Fruit fly (Drosophila melanogaster) whole organism, pupa: ENCODE data around the gene CG32374.

Source experiments
- CG10348 ChIP-seq: fragments of 200-800 bp; sonication (Bioruptor generic); IDR thresholded peaks from 2 replicates; pipeline ENCODE4 v1.3.6; 2022; ENCODE audit warnings: missing biosample characterization, missing genetic modification characterization
- CG13204 ChIP-seq: fragments of 200-800 bp; sonication (Bioruptor generic); optimal IDR thresholded peaks from 2 replicates; lab custom pipeline; 2018; ENCODE audit warnings: missing biosample characterization, mild to moderate bottlenecking, missing genetic modification characterization, moderate library complexity
- CG14655 ChIP-seq: fragments of 200-800 bp; sonication (Bioruptor generic); optimal IDR thresholded peaks from 3 replicates; lab custom pipeline; 2017; ENCODE audit warnings: mild to moderate bottlenecking, missing biosample characterization, missing genetic modification reagents, missing genetic modification characterization
- CG15710 ChIP-seq: fragments of 200-800 bp; sonication (Bioruptor generic); optimal IDR thresholded peaks from 2 replicates; lab custom pipeline; 2018; ENCODE audit warnings: missing biosample characterization, mild to moderate bottlenecking, missing genetic modification characterization, moderate library complexity
- CG17806 ChIP-seq: fragments of 200-800 bp; sonication (Bioruptor generic); optimal IDR thresholded peaks from 2 replicates; lab custom pipeline; 2018; ENCODE audit warnings: missing biosample characterization, mild to moderate bottlenecking, missing genetic modification characterization, moderate library complexity
- CG32121 ChIP-seq: fragments of 200-800 bp; sonication (Bioruptor generic); IDR thresholded peaks from 2 replicates; pipeline ENCODE4 v1.3.6; 2022; ENCODE audit warnings: missing biosample characterization, missing genetic modification characterization
- CG34367 ChIP-seq: fragments of 200-800 bp; sonication (Bioruptor generic); optimal IDR thresholded peaks from 2 replicates; lab custom pipeline; 2018; ENCODE audit warnings: missing biosample characterization, mild to moderate bottlenecking, missing genetic modification characterization
- CG4496 ChIP-seq: fragments of 200-800 bp; sonication (Bioruptor generic); IDR thresholded peaks from 3 replicates; pipeline ENCODE4 v1.3.6; 2022; ENCODE audit warnings: missing biosample characterization, missing genetic modification characterization
- CG8159 ChIP-seq: fragments of 200-800 bp; sonication (Bioruptor generic); optimal IDR thresholded peaks from 3 replicates; lab custom pipeline; 2018; ENCODE audit warnings: missing biosample characterization, mild to moderate bottlenecking, missing genetic modification characterization, moderate library complexity
- CG8301 ChIP-seq: fragments of 200-800 bp; sonication (Bioruptor generic); optimal IDR thresholded peaks from 2 replicates; lab custom pipeline; 2018; ENCODE audit warnings: missing biosample characterization, mild to moderate bottlenecking, missing genetic modification characterization
- CG9948 ChIP-seq: fragments of 200-800 bp; sonication (Bioruptor generic); optimal IDR thresholded peaks from 2 replicates; lab custom pipeline; 2018; ENCODE audit warnings: missing biosample characterization, mild to moderate bottlenecking, missing genetic modification characterization, moderate library complexity
- D1 ChIP-seq: fragments of 200-800 bp; sonication (Bioruptor generic); optimal IDR thresholded peaks from 2 replicates; lab custom pipeline; 2018; ENCODE audit warnings: missing biosample characterization, mild to moderate bottlenecking, missing genetic modification characterization, moderate library complexity
- EcR ChIP-seq: fragments of 200-800 bp; sonication (Bioruptor generic); optimal IDR thresholded peaks from 3 replicates; lab custom pipeline; 2019; ENCODE audit warnings: missing biosample characterization, missing genetic modification characterization, mild to moderate bottlenecking, moderate library complexity, missing genetic modification reagents
- Ets98B ChIP-seq: fragments of 200-800 bp; sonication (Bioruptor generic); IDR thresholded peaks from 2 replicates; pipeline ENCODE4 v1.3.6; 2022; ENCODE audit warnings: missing biosample characterization, missing genetic modification characterization
- Pif1A ChIP-seq: fragments of 200-800 bp; sonication (Bioruptor generic); optimal IDR thresholded peaks from 3 replicates; lab custom pipeline; 2016; ENCODE audit warnings: missing biosample characterization, missing genetic modification characterization
- Pif1B ChIP-seq: fragments of 200-800 bp; sonication (Bioruptor generic); optimal IDR thresholded peaks from 3 replicates; lab custom pipeline; 2016; ENCODE audit warnings: missing biosample characterization, missing genetic modification characterization
- Snoo ChIP-seq: fragments of 200-800 bp; sonication (Bioruptor generic); optimal IDR thresholded peaks from 3 replicates; lab custom pipeline; 2017; ENCODE audit warnings: missing biosample characterization, mild to moderate bottlenecking, missing genetic modification characterization, inconsistent platforms
- fd96Ca ChIP-seq: fragments of 200-800 bp; sonication (Bioruptor generic); IDR thresholded peaks from 3 replicates; pipeline ENCODE4 v1.3.6; 2022; ENCODE audit warnings: missing biosample characterization, missing genetic modification characterization
- gl ChIP-seq: fragments of 200-800 bp; sonication (Bioruptor generic); optimal IDR thresholded peaks from 2 replicates; lab custom pipeline; 2018; ENCODE audit warnings: missing biosample characterization, mild to moderate bottlenecking, missing genetic modification characterization

Gene CG32374

DNA sequence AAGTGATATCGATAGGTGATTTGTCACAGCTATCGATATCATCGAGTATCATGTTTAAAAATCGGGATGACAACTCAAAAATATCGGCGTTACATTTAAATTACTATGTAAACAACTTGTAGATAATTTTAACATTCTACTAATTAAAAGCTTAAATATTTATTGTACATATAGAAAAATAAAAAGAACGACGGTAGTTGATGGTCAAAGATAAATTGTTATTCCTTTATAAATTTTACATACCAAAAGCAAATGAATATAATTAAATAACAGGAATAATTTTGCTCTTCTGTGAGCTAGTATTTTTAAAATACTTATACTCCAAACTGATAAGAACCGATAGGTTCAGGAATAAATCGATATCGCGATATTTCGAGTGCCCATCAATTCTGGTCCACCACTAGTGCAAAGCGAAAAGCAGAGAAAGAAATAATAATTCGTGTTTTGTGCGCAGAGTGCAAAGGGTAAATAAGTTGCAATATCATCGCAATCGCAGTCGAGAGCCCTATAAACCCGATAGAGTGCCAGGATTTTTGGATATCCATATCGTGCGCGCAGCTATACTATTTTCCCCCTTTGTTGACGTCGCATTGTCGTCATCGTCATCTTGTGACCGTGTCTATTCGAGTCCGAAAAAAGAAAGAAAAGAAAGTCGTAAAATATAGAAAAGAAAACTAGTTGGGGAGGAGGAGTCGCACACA lies 12.4 kb downstream of the CG32374 start, which contains the start of gene lqf:
Gene lqf (plus strand): TSS at position 401 of the 701 bp plus-strand sequence.
- TF ChIP-seq CG14655 (GFP tag; lab: Kevin White, UChicago) (no peak), CG8159 (tag; lab: Kevin White, UChicago) (peak; percentile 3), CG32121 (GFP tag; lab: Robert Waterston, UW) (no peak), CG4496 (GFP tag; lab: Robert Waterston, UW) (peak; percentile 6; the same call in 1 of the 3 replicates), CG15710 (tag; lab: Kevin White, UChicago) (peak; percentile 3), Pif1A (GFP tag; lab: Kevin White, UChicago) (peak; percentile 20), Pif1B (GFP tag; lab: Kevin White, UChicago) (peak; percentile 20), fd96Ca (GFP tag; lab: Robert Waterston, UW) (0 out of 3 replicates have a peak, but pooled peaks have one; percentile 7)

DNA sequence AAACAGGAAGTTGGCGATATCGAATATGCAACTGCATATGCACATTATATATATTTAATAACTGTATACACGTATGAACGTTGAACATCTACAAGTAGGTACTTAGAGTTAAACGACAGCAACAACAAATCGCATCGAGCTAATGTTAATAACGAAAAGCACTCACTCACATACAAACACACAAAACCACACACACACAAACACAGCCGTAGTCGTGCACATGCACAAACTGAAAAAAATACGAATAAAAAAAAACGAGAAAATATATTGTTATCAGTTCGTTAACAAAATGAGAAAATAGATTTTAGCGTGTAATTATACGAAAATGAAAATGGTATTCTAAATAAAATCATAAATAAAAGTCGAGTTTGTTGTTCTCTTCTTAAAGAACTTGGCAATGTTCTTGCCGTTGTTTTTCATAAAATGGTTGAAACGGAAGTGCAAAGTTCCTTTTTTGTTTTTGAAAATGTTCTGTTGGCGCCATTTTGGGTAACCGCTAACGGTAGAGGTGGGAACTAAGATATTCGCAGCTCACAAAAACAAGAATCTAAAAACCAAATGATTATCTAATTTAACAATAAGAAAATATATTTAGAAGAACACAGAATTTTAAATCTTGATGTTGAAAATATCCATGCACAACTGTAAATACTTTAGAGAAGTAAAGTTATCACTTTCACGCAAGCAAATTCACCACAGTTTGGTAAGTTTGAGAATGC lies 13.1 kb downstream of the CG32374 start:
- TF ChIP-seq CG17806 (tag; lab: Kevin White, UChicago) = no peak
- no peak for TF ChIP-seq CG4496 (GFP tag; lab: Robert Waterston, UW)
- TF ChIP-seq CG34367 (tag; lab: Kevin White, UChicago) = no peak
- TF ChIP-seq CG13204 (GFP tag; lab: Kevin White, UChicago) = no peak
- no peak for TF ChIP-seq Snoo (tag; lab: Kevin White, UChicago)
- TF ChIP-seq Ets98B (GFP tag; lab: Robert Waterston, UW) = no peak
- TF ChIP-seq CG8301 (tag; lab: Kevin White, UChicago) = no peak
- TF ChIP-seq CG10348 (GFP tag; lab: Robert Waterston, UW) = no peak
- TF ChIP-seq CG32121 (GFP tag; lab: Robert Waterston, UW) = no peak
- no peak for TF ChIP-seq fd96Ca (GFP tag; lab: Robert Waterston, UW)

DNA sequence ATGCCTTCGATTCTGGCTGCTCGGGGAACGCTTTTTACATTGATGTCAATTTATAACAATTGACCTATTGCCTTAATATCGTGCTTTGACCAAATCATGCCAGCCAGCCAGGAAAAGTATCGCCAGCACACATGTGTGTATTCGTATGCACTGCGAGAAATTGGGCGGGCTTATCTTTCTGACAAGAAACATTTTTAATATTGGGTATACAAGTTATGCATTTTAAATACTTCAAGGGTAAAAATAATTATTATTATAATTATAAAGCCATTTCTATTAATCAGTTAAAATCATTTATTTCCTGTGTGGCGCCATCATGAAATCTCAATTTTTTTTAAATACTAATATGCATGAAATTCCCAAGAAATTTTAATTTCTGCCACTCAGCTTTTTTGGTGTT lies 19.1 kb downstream of the CG32374 start:
- TF ChIP-seq CG17806 (tag; lab: Kevin White, UChicago) (peak; percentile 14), gl (tag; lab: Kevin White, UChicago) (no peak), CG8301 (tag; lab: Kevin White, UChicago) (peak; percentile 1)

DNA sequence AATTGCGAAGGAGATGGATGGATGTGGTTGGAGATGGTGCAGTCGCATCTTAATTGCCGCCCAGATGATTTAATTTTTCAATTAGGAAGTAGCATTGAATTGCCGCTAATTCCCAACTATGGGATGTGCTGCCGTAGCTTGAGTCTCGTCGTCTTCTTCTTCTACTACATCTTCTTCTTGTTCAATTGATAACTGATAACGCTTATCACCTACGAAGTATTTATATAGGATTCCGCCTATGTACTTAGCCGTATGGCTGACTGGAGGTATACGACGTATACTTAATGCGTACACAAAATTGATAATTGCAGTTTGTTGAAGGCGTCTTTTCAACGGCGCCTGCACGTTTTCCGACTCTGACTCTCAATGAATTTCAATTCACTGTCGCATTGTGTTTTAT lies 20.3 kb downstream of the CG32374 start:
- no peak for TF ChIP-seq CG13204 (GFP tag; lab: Kevin White, UChicago)
- TF ChIP-seq EcR = peak; percentile 13

DNA sequence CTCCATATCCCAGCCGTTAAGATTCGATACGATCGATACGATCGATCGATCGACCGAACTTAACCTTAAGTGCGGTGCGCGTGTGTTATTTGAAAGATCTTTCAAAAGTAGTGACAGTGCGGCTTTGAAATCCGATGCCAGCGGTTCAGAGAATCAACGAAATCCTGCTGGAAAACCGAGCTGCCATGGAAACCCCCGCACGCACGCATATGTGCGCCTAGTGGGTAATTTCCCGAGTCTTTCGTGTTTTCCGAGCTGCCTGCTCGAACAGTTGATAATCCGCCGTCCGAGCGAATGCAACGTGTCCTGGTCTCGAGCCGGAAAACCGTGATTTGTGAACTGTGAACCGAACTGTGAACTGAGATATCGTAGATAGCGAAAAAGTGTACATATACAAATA lies 21.7 kb downstream of the CG32374 start:
- TF ChIP-seq CG13204 (GFP tag; lab: Kevin White, UChicago) (no peak), Snoo (tag; lab: Kevin White, UChicago) (no peak), fd96Ca (GFP tag; lab: Robert Waterston, UW) (no peak), Pif1B (GFP tag; lab: Kevin White, UChicago) (no peak), CG10348 (GFP tag; lab: Robert Waterston, UW) (no peak), CG4496 (GFP tag; lab: Robert Waterston, UW) (no peak), CG14655 (GFP tag; lab: Kevin White, UChicago) (no peak), gl (tag; lab: Kevin White, UChicago) (no peak), D1 (no peak), EcR (no peak), CG15710 (tag; lab: Kevin White, UChicago) (no peak), Ets98B (GFP tag; lab: Robert Waterston, UW) (no peak), CG8159 (tag; lab: Kevin White, UChicago) (no peak), CG32121 (GFP tag; lab: Robert Waterston, UW) (no peak), CG8301 (tag; lab: Kevin White, UChicago) (no peak), CG34367 (tag; lab: Kevin White, UChicago) (no peak), CG9948 (no peak)

DNA sequence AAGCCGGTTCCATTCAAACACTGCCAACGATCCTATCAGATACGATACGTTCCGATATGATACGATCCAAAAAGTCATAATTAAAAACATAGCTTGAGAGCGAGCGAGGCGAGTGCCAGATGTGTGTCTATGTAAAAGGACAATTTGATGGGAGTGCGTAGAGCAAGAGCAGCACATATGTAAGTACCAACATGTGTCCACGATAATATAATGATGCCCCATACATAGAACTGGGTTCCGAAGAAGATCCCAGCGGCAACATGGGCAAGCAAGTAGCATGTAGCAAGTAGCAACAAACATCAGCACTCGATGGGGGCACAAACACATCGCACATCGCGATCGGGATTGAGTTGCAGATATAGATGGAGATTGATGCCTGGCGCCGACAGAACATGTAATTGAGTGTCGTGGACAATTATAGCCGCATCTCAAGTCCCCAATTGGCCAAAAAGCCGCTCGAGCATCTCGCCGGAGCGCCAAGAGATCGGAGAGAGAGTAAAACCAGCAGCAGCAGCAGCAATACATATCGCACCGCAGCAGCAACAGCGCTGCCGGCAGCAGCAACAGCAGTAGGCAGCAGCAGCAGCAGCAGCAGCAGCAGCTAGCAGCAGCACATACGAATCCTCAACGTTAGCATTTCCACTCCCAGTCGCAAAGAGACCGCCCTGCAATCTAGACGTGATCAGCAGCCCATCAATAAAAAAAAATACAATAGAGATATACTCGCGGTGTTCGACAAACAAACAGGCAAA lies 22.4 kb downstream of the CG32374 start, which contains the start of gene ltl:
Gene ltl (plus strand): TSS at position 647 of the 752 bp plus-strand sequence.
- TF ChIP-seq CG13204 (GFP tag; lab: Kevin White, UChicago) (no peak), Pif1B (GFP tag; lab: Kevin White, UChicago) (peak; percentile 1), CG8159 (tag; lab: Kevin White, UChicago) (no peak)
